Fruit fly (Drosophila melanogaster) whole organism, pupa: ENCODE measurements around the gene mRpL20.

ENCODE experiments used
- CG12605 ChIP-seq: fragments of 200-800 bp; sonication (Bioruptor generic); IDR thresholded peaks from 2 replicates; pipeline ENCODE4 v1.3.6; 2022; ENCODE audit warnings: missing biosample characterization, missing genetic modification characterization
- CG13204 ChIP-seq: fragments of 200-800 bp; sonication (Bioruptor generic); optimal IDR thresholded peaks from 2 replicates; lab custom pipeline; 2018; ENCODE audit warnings: missing biosample characterization, mild to moderate bottlenecking, missing genetic modification characterization, moderate library complexity
- CG8301 ChIP-seq: fragments of 200-800 bp; sonication (Bioruptor generic); optimal IDR thresholded peaks from 2 replicates; lab custom pipeline; 2018; ENCODE audit warnings: missing biosample characterization, mild to moderate bottlenecking, missing genetic modification characterization
- EcR ChIP-seq: fragments of 200-800 bp; sonication (Bioruptor generic); optimal IDR thresholded peaks from 3 replicates; lab custom pipeline; 2019; ENCODE audit warnings: missing biosample characterization, missing genetic modification characterization, mild to moderate bottlenecking, moderate library complexity, missing genetic modification reagents
- fd96Ca ChIP-seq: fragments of 200-800 bp; sonication (Bioruptor generic); IDR thresholded peaks from 3 replicates; pipeline ENCODE4 v1.3.6; 2022; ENCODE audit warnings: missing biosample characterization, missing genetic modification characterization
- gl ChIP-seq: fragments of 200-800 bp; sonication (Bioruptor generic); optimal IDR thresholded peaks from 2 replicates; lab custom pipeline; 2018; ENCODE audit warnings: missing biosample characterization, mild to moderate bottlenecking, missing genetic modification characterization

- TF ChIP-seq CG8301 (tag; lab: Kevin White, UChicago) (no peak), CG12605 (GFP tag; lab: Robert Waterston, UW) (no peak), CG13204 (GFP tag; lab: Kevin White, UChicago) (no peak), fd96Ca (no peak), gl (no peak), EcR (GFP tag; lab: Kevin White, UChicago) (no peak)
Measured at dm6 chr3L:13030055-13030634, 12.5 kb upstream of the mRpL20 start.
